Worm (Caenorhabditis elegans) whole organism, young adult: ENCODE results near the gene ppk-2.

ENCODE experiments used
- B0035.1 ChIP-seq: sonication (generic microtip); optimal IDR thresholded peaks from 2 replicates; lab custom pipeline; 2016; ENCODE audit warnings: missing genetic modification characterization, mild to moderate bottlenecking, missing compliant biosample characterization, missing genotype, missing genetic modification reagents
- attf-5 ChIP-seq: fragments of 200-800 bp; sonication (Bioruptor generic); optimal IDR thresholded peaks from 2 replicates; lab custom pipeline; 2018; ENCODE audit warnings: mild to moderate bottlenecking, missing genetic modification characterization, missing compliant biosample characterization
- dpl-1 ChIP-seq: fragments of 150-350 bp; optimal IDR thresholded peaks from 2 replicates; lab custom pipeline; 2014; ENCODE audit warnings: missing biosample characterization, missing genetic modification reagents, missing genetic modification characterization
- lin-26 ChIP-seq: fragments of 200-800 bp; sonication (Bioruptor generic); IDR thresholded peaks from 2 replicates; pipeline ENCODE4 v1.3.6; 2022; ENCODE audit warnings: missing genetic modification reagents, missing genetic modification characterization, missing compliant biosample characterization
- mes-4 ChIP-seq: sonication (generic microtip); optimal IDR thresholded peaks from 2 replicates; lab custom pipeline; 2016; ENCODE audit warnings: missing genotype, missing genetic modification characterization, missing compliant biosample characterization
- nhr-90 ChIP-seq: sonication (generic microtip); optimal IDR thresholded peaks from 2 replicates; lab custom pipeline; 2016; ENCODE audit warnings: missing genotype, mild to moderate bottlenecking, missing genetic modification characterization, missing compliant biosample characterization
- pha-4 ChIP-seq: fragments of 150-350 bp; sonication (generic microtip); optimal IDR thresholded peaks from 2 replicates; lab custom pipeline; 2014; ENCODE audit warnings: missing biosample characterization, missing genetic modification reagents, missing genetic modification characterization
- rcor-1 ChIP-seq: fragments of 200-800 bp; sonication (Bioruptor generic); IDR thresholded peaks from 2 replicates; pipeline ENCODE4 v1.3.6; 2022; ENCODE audit warnings: missing genetic modification reagents, missing genetic modification characterization, missing compliant biosample characterization
- repo-1 ChIP-seq: sonication (generic microtip); optimal IDR thresholded peaks from 2 replicates; lab custom pipeline; 2017; ENCODE audit warnings: mild to moderate bottlenecking, missing genetic modification characterization, missing compliant biosample characterization
- snpc-4 ChIP-seq, 5 experiments: fragments of 150-350 bp in 1 of 5; sonication (generic microtip) in 4 of 5; optimal IDR thresholded peaks; 2 replicates each; lab custom pipeline; 2014 to 2018; ENCODE audit warnings: missing genetic modification characterization in 5 of 5, missing biosample characterization in 3 of 5, antibody characterized with exemption in 2 of 5, mild to moderate bottlenecking in 2 of 5, missing compliant biosample characterization in 2 of 5, missing genotype in 2 of 5, moderate library complexity in 2 of 5, missing genetic modification reagents in 1 of 5
- unc-62 ChIP-seq: fragments of 150-350 bp; optimal IDR thresholded peaks from 2 replicates; lab custom pipeline; 2014; ENCODE audit warnings: missing biosample characterization, missing genetic modification reagents, missing genetic modification characterization
- zim-3 ChIP-seq: sonication (generic microtip); optimal IDR thresholded peaks from 2 replicates; lab custom pipeline; 2017; ENCODE audit warnings: mild to moderate bottlenecking, missing genetic modification characterization, moderate library complexity, missing compliant biosample characterization
- ztf-18 ChIP-seq: sonication (generic microtip); optimal IDR thresholded peaks from 2 replicates; lab custom pipeline; 2016; ENCODE audit warnings: missing genotype, mild to moderate bottlenecking, missing genetic modification characterization, missing compliant biosample characterization

DNA sequence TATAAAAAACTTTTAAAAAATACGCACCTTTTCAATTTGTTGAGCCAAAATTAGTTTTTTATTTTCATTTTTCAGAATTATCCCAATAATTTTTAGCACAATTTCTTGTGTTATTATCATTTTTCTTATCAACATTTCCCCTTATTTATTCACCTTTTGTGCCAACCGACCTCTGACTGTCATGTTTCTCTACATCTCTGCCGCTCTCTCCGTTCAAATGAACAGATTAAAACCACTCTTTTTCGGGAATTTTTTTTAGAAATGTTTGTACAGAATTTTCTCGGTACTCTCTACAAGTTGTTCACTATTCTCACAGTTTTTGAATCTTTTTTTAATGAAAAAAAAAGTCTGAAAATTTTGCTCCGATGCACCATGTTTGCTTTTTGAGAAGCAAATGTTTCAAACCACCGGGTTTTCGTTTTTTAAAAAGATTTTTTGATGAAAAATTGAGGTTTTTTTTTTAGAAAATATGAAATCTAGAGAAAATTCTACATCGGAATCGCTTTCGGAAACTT, 21.6 kb downstream of the ppk-2 start, which contains the start of gene frl-1:
- TF ChIP-seq attf-5 (GFP tag; lab: Kevin White, UChicago): no peak
- no peak for TF ChIP-seq mes-4 (tag; lab: Kevin White, UChicago)
- TF ChIP-seq snpc-4 (GFP tag; optimal IDR thresholded peaks at IDR 0.05; lab: Kevin White, UChicago): no peak
- TF ChIP-seq snpc-4 (tag; optimal IDR thresholded peaks at IDR 0.05; lab: Kevin White, UChicago): no peak
- TF ChIP-seq repo-1: no peak
- no peak for TF ChIP-seq ztf-18 (tag; lab: Kevin White, UChicago)
- TF ChIP-seq nhr-90: no peak
- no peak for TF ChIP-seq pha-4 (tag; lab: Kevin White, UChicago)
- TF ChIP-seq rcor-1 (GFP tag; lab: Robert Waterston, UW): no peak
- no peak for TF ChIP-seq dpl-1
- no peak for TF ChIP-seq unc-62 (GFP tag; lab: Kevin White, UChicago)
- TF ChIP-seq zim-3 (tag; lab: Kevin White, UChicago): no peak
- TF ChIP-seq B0035.1 (tag; lab: Kevin White, UChicago): no peak
- no peak for TF ChIP-seq lin-26 (GFP tag; lab: Robert Waterston, UW)
